Worm (Caenorhabditis elegans) whole organism, L4 larva: ENCODE results near the gene sax-2.

Experiments used
- F26F4.8 ChIP-seq: fragments of 200-800 bp; sonication (Bioruptor generic); conservative IDR thresholded peaks from 2 replicates; pipeline ENCODE4 v1.3.6; 2022; ENCODE audit warnings: missing genetic modification characterization, missing compliant biosample characterization
- aly-2 ChIP-seq: sonication (generic microtip); optimal IDR thresholded peaks from 2 replicates; lab custom pipeline; 2018; ENCODE audit warnings: missing biosample characterization, missing genetic modification characterization
- madf-5 ChIP-seq, 2 experiments: fragments of 200-800 bp; sonication (Bioruptor generic); IDR thresholded peaks; 2 replicates each; pipeline ENCODE4 v1.3.6; 2022; ENCODE audit warnings: missing compliant biosample characterization in 2 of 2, missing genetic modification characterization in 2 of 2
- mep-1 ChIP-seq: fragments of 150-350 bp; sonication (generic microtip); optimal IDR thresholded peaks from 3 replicates; lab custom pipeline; 2014; ENCODE audit warnings: missing biosample characterization, missing genetic modification characterization

- TF ChIP-seq madf-5 (GFP tag; IDR thresholded peaks at IDR 0.05; lab: Robert Waterston, UW) (no peak), mep-1 (tag; lab: Kevin White, UChicago) (no peak), F26F4.8 (GFP tag; lab: Robert Waterston, UW) (no peak), aly-2 (tag; lab: Kevin White, UChicago) (no peak)
These were observed 63.6 kb downstream of the sax-2 start, which contains the start of gene emb-1 for ce11 chrIII:5173139-5173538.
